Worm (Caenorhabditis elegans) whole organism, L2 larva: Measurements from ENCODE around the gene srw-22.

Experiments
- ZK546.5 ChIP-seq: sonication (generic microtip); optimal IDR thresholded peaks from 2 replicates; lab custom pipeline; 2017; ENCODE audit warnings: missing biosample characterization, missing genetic modification characterization
- aly-2 ChIP-seq: fragments of 150-350 bp; optimal IDR thresholded peaks from 2 replicates; lab custom pipeline; 2014; ENCODE audit warnings: missing biosample characterization, missing genetic modification characterization
- ama-1 ChIP-seq: fragments of 150-350 bp; optimal IDR thresholded peaks from 2 replicates; lab custom pipeline; 2018; ENCODE audit warnings: inconsistent platforms
- nhr-237 ChIP-seq: fragments of 150-350 bp; optimal IDR thresholded peaks from 2 replicates; lab custom pipeline; 2014; ENCODE audit warnings: missing biosample characterization, missing genetic modification characterization
- nhr-25 ChIP-seq: fragments of 150-350 bp; sonication (generic microtip); optimal IDR thresholded peaks from 3 replicates; lab custom pipeline; 2014; ENCODE audit warnings: missing biosample characterization, missing genetic modification characterization
- ztf-11 ChIP-seq: sonication (generic microtip); optimal IDR thresholded peaks from 2 replicates; lab custom pipeline; 2017; ENCODE audit warnings: missing biosample characterization, missing genetic modification characterization

- TF ChIP-seq ama-1 (no peak), nhr-25 (tag; lab: Kevin White, UChicago) (no peak), aly-2 (tag; lab: Kevin White, UChicago) (no peak), ZK546.5 (tag; lab: Kevin White, UChicago) (no peak), nhr-237 (tag; lab: Kevin White, UChicago) (no peak), ztf-11 (no peak)
These were observed 17.6 kb downstream of the srw-22 start for ce11 chrV:15285984-15286383.
